Fruit fly (Drosophila melanogaster): ENCODE measurements around the gene arg.

arg gene

DNA sequence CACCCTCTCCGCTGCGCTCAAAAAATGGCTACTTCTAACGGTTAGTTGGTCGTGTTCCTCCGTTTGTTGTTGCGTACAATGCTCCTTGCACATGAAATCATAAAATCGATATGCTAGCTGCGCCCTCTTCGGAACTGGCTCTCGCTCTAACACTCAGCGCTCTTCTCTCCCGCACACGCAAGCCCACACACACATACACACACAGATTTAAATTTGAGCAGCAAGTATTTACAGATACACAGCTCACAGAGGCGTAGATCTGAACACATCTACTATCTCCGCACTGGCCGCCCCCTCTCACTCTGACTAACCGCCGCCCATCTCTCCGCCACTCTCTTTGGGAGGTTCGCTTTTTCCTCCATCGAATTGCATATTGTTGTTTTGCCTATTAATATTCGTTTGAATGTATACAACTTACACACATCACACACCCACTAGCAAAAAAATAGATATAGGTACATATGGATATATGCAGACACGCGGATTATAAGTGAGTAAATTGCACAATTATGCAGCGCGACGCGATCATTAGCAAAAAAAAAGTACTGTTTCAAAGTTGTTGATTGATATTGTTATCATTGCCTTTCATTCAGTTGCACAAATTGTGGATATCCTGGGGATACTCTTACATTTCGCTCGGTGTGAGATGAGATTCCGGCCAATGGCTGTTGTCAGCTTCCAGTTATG, 13.3 kb downstream of the arg start:
- no peak for TF ChIP-seq Sin3A (optimal IDR thresholded peaks at IDR 0.05)
- TF ChIP-seq h (optimal IDR thresholded peaks at IDR 0.05) = no peak
- TF ChIP-seq ttk (optimal IDR thresholded peaks at IDR 0.05) = no peak
- no peak for TF ChIP-seq insv (optimal IDR thresholded peaks at IDR 0.05)
- no peak for TF ChIP-seq psq (optimal IDR thresholded peaks at IDR 0.05)
- no peak for TF ChIP-seq Myc (optimal IDR thresholded peaks at IDR 0.05)

DNA sequence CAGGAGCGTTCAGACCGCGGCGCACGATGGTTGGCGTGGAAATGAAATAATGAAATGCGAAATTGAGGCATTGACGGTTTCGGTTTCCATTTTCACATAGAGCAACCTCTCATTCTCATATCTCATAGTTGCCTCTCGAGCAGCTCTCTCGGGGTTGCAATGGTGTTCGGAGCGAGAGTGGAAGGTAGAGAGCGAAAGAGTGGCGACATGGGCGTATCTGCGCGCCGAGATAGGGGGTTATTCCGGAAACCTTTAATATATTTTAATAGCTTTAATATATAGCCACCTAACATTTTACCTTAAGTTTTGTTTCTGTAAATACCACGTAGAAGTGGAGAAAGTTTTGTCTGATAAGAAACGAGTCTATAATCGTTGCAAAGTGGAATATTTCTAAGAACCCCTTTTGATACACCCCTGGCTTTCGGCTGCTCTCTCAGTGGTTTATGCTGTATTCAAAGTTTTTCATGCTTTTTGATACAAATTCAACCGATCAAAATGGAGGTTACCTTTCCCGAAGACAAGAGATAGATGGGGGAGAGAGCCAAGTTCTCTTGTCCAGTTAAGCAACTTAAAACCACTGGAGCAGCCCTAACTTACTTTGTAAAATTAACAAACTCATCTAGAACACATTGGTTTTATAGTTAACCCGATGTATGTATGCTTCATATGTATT, 14.1 kb downstream of the arg start, which contains the start of gene elav:
elav (minus strand) TSS at position 48 of the 673 bp plus-strand sequence.
- no peak for TF ChIP-seq Myc (optimal IDR thresholded peaks at IDR 0.05)
- no peak for TF ChIP-seq ttk (optimal IDR thresholded peaks at IDR 0.05)
- no peak for TF ChIP-seq insv (optimal IDR thresholded peaks at IDR 0.05)
- no peak for TF ChIP-seq h (optimal IDR thresholded peaks at IDR 0.05)
- no peak for TF ChIP-seq psq (optimal IDR thresholded peaks at IDR 0.05)
- TF ChIP-seq Sin3A (optimal IDR thresholded peaks at IDR 0.05) = no peak

DNA sequence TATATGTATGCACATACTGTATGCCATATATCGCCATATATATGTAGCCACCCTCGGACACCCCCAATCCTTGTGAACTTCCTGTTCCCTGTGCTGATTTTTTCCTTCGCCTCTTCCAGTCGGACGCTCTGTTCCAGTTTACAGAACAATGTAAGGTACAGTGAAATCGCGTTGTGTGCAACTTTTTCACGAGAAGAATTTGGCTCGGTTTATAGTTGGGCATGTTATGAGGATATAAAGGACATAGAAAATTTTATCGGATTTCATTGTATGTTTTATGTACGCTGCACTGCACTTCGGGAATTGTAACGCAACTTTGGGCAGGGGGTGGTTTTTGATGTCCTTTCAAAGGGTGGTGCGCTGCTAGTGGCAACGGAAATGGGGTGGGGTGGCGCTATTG, 15.1 kb downstream of the arg start:
- TF ChIP-seq insv (optimal IDR thresholded peaks at IDR 0.05) (no peak), ttk (optimal IDR thresholded peaks at IDR 0.05) (no peak), h (optimal IDR thresholded peaks at IDR 0.05) (no peak), Myc (optimal IDR thresholded peaks at IDR 0.05) (no peak), psq (optimal IDR thresholded peaks at IDR 0.05) (no peak), Sin3A (optimal IDR thresholded peaks at IDR 0.05) (no peak)

DNA sequence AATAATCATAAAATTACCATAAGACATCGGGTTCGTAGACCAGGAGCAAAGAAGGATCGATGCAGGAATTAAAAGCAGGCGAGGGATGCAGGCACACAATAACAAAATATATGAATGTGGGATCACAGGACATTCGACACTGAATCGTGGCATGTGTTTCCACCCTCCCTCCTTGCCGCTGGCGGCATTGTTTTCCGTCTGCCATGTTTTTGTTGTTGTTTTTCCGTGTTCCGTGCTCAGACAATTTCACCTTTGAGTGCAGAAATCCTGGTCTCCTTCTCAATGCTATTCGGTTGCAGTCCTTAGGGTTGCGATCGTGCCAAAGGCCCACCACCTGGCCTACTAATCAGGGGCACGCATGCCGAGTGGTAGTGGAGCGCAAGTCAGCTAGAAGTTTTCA, 16.4 kb downstream of the arg start:
- TF ChIP-seq ttk (optimal IDR thresholded peaks at IDR 0.05) (no peak), h (optimal IDR thresholded peaks at IDR 0.05) (no peak), psq (optimal IDR thresholded peaks at IDR 0.05) (no peak), Myc (optimal IDR thresholded peaks at IDR 0.05) (no peak), Sin3A (optimal IDR thresholded peaks at IDR 0.05) (no peak)

DNA sequence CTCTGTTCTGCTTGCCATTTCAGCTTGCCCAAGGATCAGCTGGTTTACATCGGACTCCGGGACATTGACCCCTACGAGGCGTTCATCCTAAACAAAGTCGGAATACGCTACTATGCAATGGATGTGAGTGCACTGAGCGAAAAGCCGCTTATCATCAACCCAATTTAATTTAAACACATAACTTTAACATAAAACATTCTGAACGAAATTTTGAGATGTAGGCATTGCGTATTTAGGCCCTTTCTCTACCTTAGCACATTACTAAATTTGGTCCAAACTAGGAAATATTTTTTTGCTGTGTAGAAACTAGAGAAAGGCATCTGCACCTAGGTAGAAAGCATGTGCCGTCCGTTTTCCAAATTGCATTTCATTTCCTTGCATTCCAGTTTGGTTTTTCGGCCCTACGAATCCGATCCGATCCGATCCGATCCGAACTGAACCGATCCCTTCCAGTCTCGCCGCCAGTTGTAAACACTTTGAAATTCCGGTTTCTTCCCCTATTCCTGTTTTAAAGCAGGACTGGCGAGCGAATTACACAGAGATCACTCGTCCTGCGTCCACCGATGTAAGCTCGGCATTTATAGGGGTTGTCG, 17.3 kb downstream of the arg start:
- TF ChIP-seq h (optimal IDR thresholded peaks at IDR 0.05) (no peak), ttk (optimal IDR thresholded peaks at IDR 0.05) (no peak), psq (optimal IDR thresholded peaks at IDR 0.05) (no peak), insv (optimal IDR thresholded peaks at IDR 0.05) (no peak), Myc (optimal IDR thresholded peaks at IDR 0.05) (no peak), Sin3A (optimal IDR thresholded peaks at IDR 0.05) (no peak)

DNA sequence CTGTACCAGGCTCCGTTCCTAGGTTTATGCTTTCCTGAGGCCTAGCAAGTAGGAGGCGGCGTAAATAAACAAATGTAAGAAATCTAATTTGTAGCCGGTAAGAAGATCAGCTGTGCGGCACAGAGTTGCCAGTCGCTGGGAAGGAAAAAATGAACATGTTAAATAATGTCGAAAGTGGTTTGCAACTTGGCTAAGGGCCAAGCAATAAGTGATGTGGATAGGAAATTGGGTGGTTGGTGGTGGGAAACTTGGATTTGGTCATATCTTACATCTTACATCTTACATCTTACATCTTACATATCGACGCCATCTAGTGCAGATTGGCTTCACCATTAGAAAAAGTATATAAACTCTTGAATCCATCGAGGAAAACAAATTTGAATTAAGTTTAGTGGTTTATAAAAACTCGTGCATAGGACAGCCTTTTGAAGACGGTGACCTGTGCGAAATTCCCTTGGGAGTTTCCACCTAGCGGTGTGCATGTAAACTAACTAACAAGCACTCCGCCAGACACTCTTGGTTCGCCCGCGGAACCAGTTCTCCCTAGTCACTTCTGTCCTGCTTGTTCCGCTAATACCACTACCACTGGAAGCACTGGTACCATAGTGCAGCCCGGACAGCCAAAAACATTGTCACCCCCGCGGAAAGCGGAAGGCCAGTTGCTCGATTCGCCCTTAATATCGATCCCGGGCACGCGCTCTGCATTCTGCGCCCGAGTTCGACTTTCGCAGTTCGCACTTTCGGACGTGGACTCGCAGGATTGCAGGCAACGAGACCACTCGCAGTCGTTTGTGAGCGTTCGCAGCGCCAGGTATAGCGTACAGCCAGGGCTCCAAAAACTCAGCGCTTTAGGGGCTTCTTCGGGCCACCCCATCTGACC, 20.7 kb downstream of the arg start, which contains the start of the genes CG4293 and Appl:
CG4293 (minus strand) TSS at position 568 of the 880 bp plus-strand sequence.
Appl (plus strand) TSS at position 778 of the 880 bp plus-strand sequence.
- TF ChIP-seq Myc (optimal IDR thresholded peaks at IDR 0.05) = no peak
- TF ChIP-seq ttk (optimal IDR thresholded peaks at IDR 0.05) = no peak
- TF ChIP-seq insv (optimal IDR thresholded peaks at IDR 0.05) = no peak
- no peak for TF ChIP-seq Sin3A (optimal IDR thresholded peaks at IDR 0.05)
- no peak for TF ChIP-seq h (optimal IDR thresholded peaks at IDR 0.05)
- TF ChIP-seq psq (optimal IDR thresholded peaks at IDR 0.05) = no peak

DNA sequence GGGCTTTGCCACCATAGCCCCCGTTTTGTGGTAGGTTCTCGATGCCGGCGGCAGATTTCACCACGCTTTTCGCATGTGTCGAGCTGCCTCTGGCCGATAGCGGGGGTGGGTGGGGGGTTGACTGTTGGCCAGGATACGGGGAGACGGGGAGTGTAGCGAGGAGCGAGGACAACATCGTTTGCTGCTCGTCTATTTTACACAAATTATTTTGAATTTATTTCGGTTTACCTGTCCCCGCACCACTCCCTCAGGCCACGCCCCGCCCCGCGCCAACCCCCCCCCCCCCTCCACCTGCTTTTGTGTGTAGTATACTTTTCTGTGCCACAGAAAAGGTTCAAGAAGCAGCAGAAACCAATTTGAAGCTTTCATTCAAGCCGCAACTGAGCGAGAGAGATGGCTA, 32.8 kb downstream of the arg start:
- TF ChIP-seq Sin3A (optimal IDR thresholded peaks at IDR 0.05) (no peak), insv (optimal IDR thresholded peaks at IDR 0.05) (no peak), ttk (optimal IDR thresholded peaks at IDR 0.05) (no peak), psq (optimal IDR thresholded peaks at IDR 0.05) (no peak), Myc (optimal IDR thresholded peaks at IDR 0.05) (no peak), h (optimal IDR thresholded peaks at IDR 0.05) (no peak)

DNA sequence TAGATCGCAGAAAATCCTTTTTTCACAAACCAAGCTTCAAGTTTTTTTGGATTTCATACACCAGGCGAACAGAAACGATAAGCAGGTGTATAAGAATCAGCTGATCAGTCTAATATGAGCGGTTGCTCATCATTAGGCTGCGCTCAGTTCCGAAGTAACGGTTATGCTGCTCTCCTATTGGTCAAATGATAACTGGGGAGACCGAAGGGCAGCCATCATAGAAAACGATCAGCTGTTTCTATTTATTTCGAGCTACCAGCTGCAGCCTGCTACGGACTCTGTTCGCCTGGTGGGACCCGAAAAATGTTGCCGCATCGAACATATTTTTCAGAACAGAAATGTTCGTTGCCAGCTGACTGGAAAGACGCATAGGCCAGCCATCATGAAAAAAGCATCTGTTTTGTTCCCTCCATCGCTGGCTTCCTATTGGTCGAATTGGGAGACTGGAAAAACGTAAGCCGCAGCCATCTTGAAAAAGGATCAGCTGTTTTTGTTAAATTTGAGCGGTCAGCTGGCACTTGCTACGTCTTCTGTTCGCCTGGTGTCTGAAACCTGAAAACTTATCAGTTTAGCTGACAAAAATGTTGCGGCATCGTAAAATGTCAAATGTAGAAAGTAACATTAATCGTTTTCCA, 37.3 kb downstream of the arg start:
- TF ChIP-seq psq (optimal IDR thresholded peaks at IDR 0.05) (no peak), Myc (optimal IDR thresholded peaks at IDR 0.05) (no peak), Sin3A (optimal IDR thresholded peaks at IDR 0.05) (no peak), h (optimal IDR thresholded peaks at IDR 0.05) (no peak), ttk (optimal IDR thresholded peaks at IDR 0.05) (no peak), insv (optimal IDR thresholded peaks at IDR 0.05) (no peak)

All from Kc167 (cell line).